Fruit fly (Drosophila melanogaster) Kc167 (cell line): ENCODE measurements around the gene CG13047.

Experiments used
- psq ChIP-seq: fragments of >200 bp; optimal IDR thresholded peaks from 2 replicates; lab custom pipeline; 2017; ENCODE audit warnings: missing external identifiers
- ttk ChIP-seq: sonication (Bioruptor generic); optimal IDR thresholded peaks from 2 replicates; lab custom pipeline; 2017; ENCODE audit warnings: missing external identifiers

dm6 chr3L:16265000-16265399 lies 20.2 kb downstream of the CG13047 start, which contains the start of the genes CG13051 and CG13069:
- TF ChIP-seq psq (lab: Kevin White, UChicago) (no peak), ttk (lab: Kevin White, UChicago) (no peak)
